Fruit fly (Drosophila melanogaster) whole organism, embryonic: Measurements from ENCODE around the gene Klp67A.
A peak's percentile ranks its signal among the peaks of the same experiment; 100 is the strongest.

Experiments
- Awh ChIP-seq: fragments of 200-800 bp; sonication (Bioruptor generic); IDR thresholded peaks from 2 replicates; pipeline ENCODE4, ENCODE4 v1.3.6; 2022; ENCODE audit warnings: missing biosample characterization, missing genetic modification characterization
- B-H2 ChIP-seq: fragments of 200-800 bp; sonication (Bioruptor generic); optimal IDR thresholded peaks from 2 replicates; lab custom pipeline; 2018; ENCODE audit warnings: missing biosample characterization, mild to moderate bottlenecking, missing genetic modification characterization
- Bteb2 ChIP-seq: fragments of 200-800 bp; sonication (Bioruptor generic); optimal IDR thresholded peaks from 2 replicates; lab custom pipeline; 2016; ENCODE audit warnings: missing biosample characterization, missing genetic modification characterization
- CG11093 ChIP-seq: fragments of 200-800 bp; sonication (Bioruptor generic); IDR thresholded peaks from 3 replicates; pipeline ENCODE4 v1.3.6; 2022; ENCODE audit warnings: missing biosample characterization, missing genetic modification characterization
- CG11696 ChIP-seq: fragments of 200-800 bp; sonication (Bioruptor generic); IDR thresholded peaks from 2 replicates; pipeline ENCODE4 v1.3.6; 2022; ENCODE audit warnings: missing biosample characterization, missing genetic modification characterization
- CG12299 ChIP-seq: fragments of 200-800 bp; sonication (Bioruptor generic); optimal IDR thresholded peaks from 2 replicates; lab custom pipeline; 2018; ENCODE audit warnings: missing biosample characterization, mild to moderate bottlenecking, missing genetic modification characterization
- CG15073 ChIP-seq: fragments of 200-800 bp; sonication (Bioruptor generic); optimal IDR thresholded peaks from 2 replicates; lab custom pipeline; 2016; ENCODE audit warnings: missing biosample characterization, missing genetic modification characterization
- CG1647 ChIP-seq: fragments of 200-800 bp; sonication (Bioruptor generic); optimal IDR thresholded peaks from 3 replicates; lab custom pipeline; 2016; ENCODE audit warnings: missing biosample characterization, missing genetic modification characterization
- CG3065 ChIP-seq: fragments of 200-800 bp; sonication (Bioruptor generic); optimal IDR thresholded peaks from 2 replicates; lab custom pipeline; 2016; ENCODE audit warnings: missing biosample characterization, missing genetic modification characterization
- CG32532 ChIP-seq: fragments of 200-800 bp; sonication (Bioruptor generic); IDR thresholded peaks from 2 replicates; pipeline ENCODE4 v1.3.6; 2022; ENCODE audit warnings: missing biosample characterization, missing genetic modification characterization
- CG5180 ChIP-seq: fragments of 200-800 bp; sonication (Bioruptor generic); optimal IDR thresholded peaks from 3 replicates; lab custom pipeline; 2017; ENCODE audit warnings: missing biosample characterization, missing genetic modification characterization, mild to moderate bottlenecking, moderate library complexity, missing genetic modification reagents
- CG8089 ChIP-seq: fragments of 200-800 bp; sonication (Bioruptor generic); optimal IDR thresholded peaks from 3 replicates; lab custom pipeline; 2016; ENCODE audit warnings: missing biosample characterization, missing genetic modification characterization
- CG8281 ChIP-seq: fragments of 200-800 bp; sonication (Bioruptor generic); optimal IDR thresholded peaks from 2 replicates; lab custom pipeline; 2018; ENCODE audit warnings: missing biosample characterization, mild to moderate bottlenecking, missing genetic modification characterization, moderate library complexity
- CG9876 ChIP-seq: fragments of 200-800 bp; sonication (Bioruptor generic); optimal IDR thresholded peaks from 2 replicates; lab custom pipeline; 2016; ENCODE audit warnings: missing biosample characterization, missing genetic modification characterization
- D ChIP-seq, 2 experiments: fragments of 200-800 bp in 1 of 2; fragments of >200 bp in 1 of 2; sonication (Bioruptor generic) in 1 of 2; optimal IDR thresholded peaks; 2 replicates in 1 of 2; 3 replicates in 1 of 2; lab custom pipeline; 2017; ENCODE audit warnings: mild to moderate bottlenecking in 1 of 2, missing biosample characterization in 1 of 2, missing genetic modification characterization in 1 of 2, missing genetic modification reagents in 1 of 2
- Drgx ChIP-seq: fragments of 200-800 bp; sonication (Bioruptor generic); IDR thresholded peaks from 2 replicates; pipeline ENCODE4 v1.3.6; 2022; ENCODE audit warnings: missing biosample characterization, missing genetic modification characterization
- ERR ChIP-seq: fragments of 200-800 bp; sonication (Bioruptor generic); optimal IDR thresholded peaks from 2 replicates; lab custom pipeline; 2016; ENCODE audit warnings: missing biosample characterization, missing genetic modification characterization
- Eip74EF ChIP-seq, 2 experiments: fragments of 200-800 bp in 1 of 2; fragments of >200 bp in 1 of 2; sonication (Bioruptor generic) in 1 of 2; optimal IDR thresholded peaks; 2 replicates each; lab custom pipeline; 2017 to 2019; ENCODE audit warnings: missing biosample characterization in 2 of 2, missing genetic modification characterization in 2 of 2, mild to moderate bottlenecking in 1 of 2, moderate library complexity in 1 of 2
- GATAe ChIP-seq: fragments of 200-800 bp; sonication (Bioruptor generic); conservative IDR thresholded peaks from 2 replicates; pipeline ENCODE4 v1.3.6; 2022; ENCODE audit warnings: missing biosample characterization, missing genetic modification characterization
- Gug ChIP-seq: fragments of 200-800 bp; sonication (Bioruptor generic); IDR thresholded peaks from 4 replicates; pipeline ENCODE4 v1.3.6; 2022; ENCODE audit warnings: missing biosample characterization, missing genetic modification characterization
- Hr51 ChIP-seq, 2 experiments: fragments of 200-800 bp; sonication (Bioruptor generic); optimal IDR thresholded peaks; 2 replicates in 1 of 2; 3 replicates in 1 of 2; lab custom pipeline; 2016 to 2018; ENCODE audit warnings: missing biosample characterization in 2 of 2, missing genetic modification characterization in 2 of 2, mild to moderate bottlenecking in 1 of 2, moderate library complexity in 1 of 2
- Lhr ChIP-seq: fragments of 200-800 bp; sonication (Bioruptor generic); optimal IDR thresholded peaks from 3 replicates; lab custom pipeline; 2017; ENCODE audit warnings: mild to moderate bottlenecking, missing biosample characterization, missing genetic modification reagents, missing genetic modification characterization
- Nf-YC ChIP-seq: fragments of 200-800 bp; optimal IDR thresholded peaks from 3 replicates; lab custom pipeline; 2019; ENCODE audit warnings: missing biosample characterization, mild to moderate bottlenecking, missing genetic modification characterization, moderate library complexity
- Poxn ChIP-seq: fragments of 200-800 bp; sonication (Bioruptor generic); IDR thresholded peaks from 2 replicates; pipeline ENCODE4 v1.3.6; 2022; ENCODE audit warnings: missing biosample characterization, missing genetic modification characterization
- Sry-δ ChIP-seq: fragments of 200-800 bp; sonication (Bioruptor generic); optimal IDR thresholded peaks from 2 replicates; lab custom pipeline; 2016; ENCODE audit warnings: missing biosample characterization, missing genetic modification characterization
- al ChIP-seq: fragments of 200-800 bp; sonication (Bioruptor generic); IDR thresholded peaks from 2 replicates; pipeline ENCODE4 v1.3.6; 2022; ENCODE audit warnings: missing biosample characterization, missing genetic modification characterization
- cg ChIP-seq: fragments of 200-800 bp; sonication (Bioruptor generic); optimal IDR thresholded peaks from 3 replicates; lab custom pipeline; 2019; ENCODE audit warnings: missing biosample characterization, mild to moderate bottlenecking, missing genetic modification characterization, moderate library complexity
- esg ChIP-seq: fragments of 200-800 bp; sonication (Bioruptor generic); conservative IDR thresholded peaks from 2 replicates; pipeline ENCODE4 v1.3.6; 2022; ENCODE audit warnings: missing biosample characterization, missing genetic modification characterization
- gce ChIP-seq: fragments of 200-800 bp; sonication (Bioruptor generic); IDR thresholded peaks from 3 replicates; pipeline ENCODE4 v1.3.6; 2022; ENCODE audit warnings: missing biosample characterization, missing genetic modification characterization
- gem ChIP-seq: fragments of 200-800 bp; sonication (Bioruptor generic); optimal IDR thresholded peaks from 2 replicates; lab custom pipeline; 2019; ENCODE audit warnings: missing biosample characterization, mild to moderate bottlenecking, missing genetic modification characterization, moderate library complexity
- grn ChIP-seq: fragments of 200-800 bp; sonication (Bioruptor generic); optimal IDR thresholded peaks from 3 replicates; lab custom pipeline; 2017; ENCODE audit warnings: missing biosample characterization, missing genetic modification characterization
- ind ChIP-seq: fragments of 200-800 bp; sonication (Bioruptor generic); optimal IDR thresholded peaks from 3 replicates; lab custom pipeline; 2016; ENCODE audit warnings: missing biosample characterization, missing genetic modification characterization
- jumu ChIP-seq: fragments of 200-800 bp; sonication (Bioruptor generic); optimal IDR thresholded peaks from 3 replicates; lab custom pipeline; 2016; ENCODE audit warnings: missing biosample characterization, missing genetic modification characterization
- mam ChIP-seq: fragments of 200-800 bp; sonication (Bioruptor generic); optimal IDR thresholded peaks from 3 replicates; lab custom pipeline; 2016; ENCODE audit warnings: missing biosample characterization, missing genetic modification characterization
- mirr ChIP-seq: fragments of 200-800 bp; sonication (Bioruptor generic); optimal IDR thresholded peaks from 3 replicates; lab custom pipeline; 2018; ENCODE audit warnings: missing biosample characterization, mild to moderate bottlenecking, missing genetic modification characterization
- mld ChIP-seq: fragments of 200-800 bp; sonication (Bioruptor generic); IDR thresholded peaks from 3 replicates; pipeline ENCODE4 v1.3.6; 2022; ENCODE audit warnings: missing biosample characterization, missing genetic modification characterization; ENCODE audit not compliant: partially characterized antibody
- nerfin-2 ChIP-seq: fragments of 200-800 bp; sonication (Bioruptor generic); IDR thresholded peaks from 2 replicates; pipeline ENCODE4 v1.3.6; 2022; ENCODE audit warnings: missing biosample characterization, missing genetic modification characterization; ENCODE audit not compliant: partially characterized antibody
- nom ChIP-seq: fragments of 200-800 bp; sonication (Bioruptor generic); optimal IDR thresholded peaks from 2 replicates; lab custom pipeline; 2017; ENCODE audit warnings: missing biosample characterization, missing genetic modification characterization, mild to moderate bottlenecking, moderate library complexity, missing genetic modification reagents
- sc ChIP-seq, 3 experiments: fragments of >200 bp in 2 of 3; fragments of 200-800 bp in 1 of 3; sonication (Bioruptor generic) in 1 of 3; optimal IDR thresholded peaks; 2 replicates in 2 of 3; 3 replicates in 1 of 3; lab custom pipeline; 2017; ENCODE audit warnings: mild to moderate bottlenecking in 1 of 3, missing biosample characterization in 1 of 3, missing genetic modification characterization in 1 of 3, missing genetic modification reagents in 1 of 3
- shn ChIP-seq: fragments of 200-800 bp; sonication (Bioruptor generic); optimal IDR thresholded peaks from 3 replicates; lab custom pipeline; 2016; ENCODE audit warnings: missing biosample characterization, missing genetic modification characterization
- sisA ChIP-seq: fragments of 200-800 bp; sonication (Bioruptor generic); IDR thresholded peaks from 2 replicates; pipeline ENCODE4 v1.3.6; 2022; ENCODE audit warnings: missing biosample characterization, missing genetic modification characterization
- sna ChIP-seq: fragments of 200-800 bp; sonication (Bioruptor generic); IDR thresholded peaks from 2 replicates; pipeline ENCODE4 v1.3.6; 2022; ENCODE audit warnings: missing biosample characterization, missing genetic modification characterization; ENCODE audit not compliant: partially characterized antibody
- so ChIP-seq: fragments of 200-800 bp; sonication (Bioruptor generic); IDR thresholded peaks from 3 replicates; pipeline ENCODE4 v1.3.6; 2022; ENCODE audit warnings: missing biosample characterization, missing genetic modification characterization
- stwl ChIP-seq: fragments of 200-800 bp; sonication (Bioruptor generic); optimal IDR thresholded peaks from 3 replicates; lab custom pipeline; 2018; ENCODE audit warnings: missing biosample characterization, mild to moderate bottlenecking, missing genetic modification characterization, moderate library complexity
- tll ChIP-seq, 2 experiments: fragments of 200-800 bp in 1 of 2; fragments of >200 bp in 1 of 2; sonication (Bioruptor generic) in 1 of 2; optimal IDR thresholded peaks; 2 replicates each; lab custom pipeline; 2017 to 2019; ENCODE audit warnings: missing biosample characterization in 2 of 2, missing genetic modification characterization in 2 of 2, mild to moderate bottlenecking in 1 of 2, moderate library complexity in 1 of 2
- trh ChIP-seq: fragments of 200-800 bp; sonication (Bioruptor generic); optimal IDR thresholded peaks from 2 replicates; lab custom pipeline; 2016; ENCODE audit warnings: missing biosample characterization, missing genetic modification characterization
- wek ChIP-seq: fragments of 200-800 bp; sonication (Bioruptor generic); optimal IDR thresholded peaks from 3 replicates; lab custom pipeline; 2018; ENCODE audit warnings: missing biosample characterization, mild to moderate bottlenecking, missing genetic modification characterization, moderate library complexity

Klp67A gene

dm6 chr3L:9383345-9384075 lies 16.7 kb upstream of the Klp67A start, which contains the start of gene Hsp27 (continued):
- TF ChIP-seq Drgx (GFP tag; lab: Robert Waterston, UW): peak; percentile 100
- TF ChIP-seq CG32532 (GFP tag; lab: Robert Waterston, UW): peak; percentile 99
- TF ChIP-seq nerfin-2 (GFP tag; lab: Robert Waterston, UW): peak; percentile 48; the same call in 1 of the 2 replicates
- peak; percentile 96 for TF ChIP-seq trh (GFP tag; lab: Kevin White, UChicago)
- TF ChIP-seq Hr51 (GFP tag; optimal IDR thresholded peaks at IDR 0.05; lab: Kevin White, UChicago): peak; percentile 91 to 97
- peak; percentile 81 for TF ChIP-seq mirr
- peak; percentile 75 for TF ChIP-seq B-H2
- TF ChIP-seq esg (GFP tag; lab: Robert Waterston, UW): peak; percentile 95

DNA sequence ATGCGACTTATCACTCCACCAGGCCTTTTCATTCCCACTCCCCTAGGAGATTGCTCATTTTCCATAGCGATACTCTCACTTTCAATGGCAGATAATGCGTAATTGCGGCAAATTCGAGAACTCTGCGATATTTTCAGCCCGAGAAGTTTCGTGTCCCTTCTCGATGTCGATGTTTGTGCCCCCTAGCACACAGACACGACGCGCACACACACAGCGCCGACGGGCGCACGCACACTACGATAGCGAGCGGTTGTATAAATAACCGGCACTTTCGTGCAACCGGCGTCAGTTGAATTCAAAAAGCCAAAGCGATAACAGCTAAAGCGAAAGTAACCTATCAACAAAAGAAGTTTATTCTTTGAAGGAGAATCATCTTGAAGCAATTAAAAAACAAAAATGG lies 14.8 kb upstream of the Klp67A start, which contains the start of gene Hsp23:
TSS of gene Hsp23 (plus strand) at position 281 of the 400 bp plus-strand sequence.
- no peak for TF ChIP-seq Eip74EF (GFP tag; optimal IDR thresholded peaks at IDR 0.05; lab: Kevin White, UChicago)
- TF ChIP-seq shn (GFP tag; lab: Kevin White, UChicago): no peak
- TF ChIP-seq CG1647 (GFP tag; lab: Kevin White, UChicago): no peak
- no peak for TF ChIP-seq CG11093 (GFP tag; lab: Robert Waterston, UW)
- TF ChIP-seq ERR (GFP tag; lab: Kevin White, UChicago): no peak
- TF ChIP-seq Poxn (GFP tag; lab: Robert Waterston, UW): no peak
- no peak for TF ChIP-seq mam (GFP tag; lab: Kevin White, UChicago)
- TF ChIP-seq sisA (GFP tag; lab: Robert Waterston, UW): no peak
- TF ChIP-seq sc (optimal IDR thresholded peaks at IDR 0.05; lab: Kevin White, UChicago): no peak
- no peak for TF ChIP-seq sc (GFP tag; optimal IDR thresholded peaks at IDR 0.05; lab: Kevin White, UChicago)
- no peak; the same call in 2 of the 3 replicates for TF ChIP-seq so (GFP tag; lab: Robert Waterston, UW)
- no peak for TF ChIP-seq tll (GFP tag; optimal IDR thresholded peaks at IDR 0.05; lab: Kevin White, UChicago)
- TF ChIP-seq gem (tag; lab: Kevin White, UChicago): no peak
- peak; percentile 42 for TF ChIP-seq nom (GFP tag; lab: Kevin White, UChicago)
- peak; percentile 5 for TF ChIP-seq wek (GFP tag; lab: Kevin White, UChicago)
- TF ChIP-seq al (GFP tag; lab: Robert Waterston, UW): no peak
- no peak for TF ChIP-seq stwl
- no peak for TF ChIP-seq grn (GFP tag; lab: Kevin White, UChicago)
- no peak for TF ChIP-seq CG12299
- no peak for TF ChIP-seq CG8281 (tag; lab: Kevin White, UChicago)
- no peak for TF ChIP-seq CG8089 (GFP tag; lab: Kevin White, UChicago)
- TF ChIP-seq D (optimal IDR thresholded peaks at IDR 0.05; lab: Kevin White, UChicago): no peak
- TF ChIP-seq D (GFP tag; optimal IDR thresholded peaks at IDR 0.05; lab: Kevin White, UChicago): no peak
- TF ChIP-seq ind (GFP tag; lab: Kevin White, UChicago): no peak
- TF ChIP-seq Lhr (GFP tag; lab: Kevin White, UChicago): no peak
- no peak for TF ChIP-seq Gug
- TF ChIP-seq CG11696 (GFP tag; lab: Robert Waterston, UW): no peak
- TF ChIP-seq jumu: no peak
- TF ChIP-seq Awh (GFP tag; lab: Robert Waterston, UW): no peak
- TF ChIP-seq gce (GFP tag; lab: Robert Waterston, UW): no peak
- peak; percentile 6 for TF ChIP-seq Nf-YC (tag; lab: Kevin White, UChicago)
- no peak for TF ChIP-seq CG3065 (GFP tag; lab: Kevin White, UChicago)
- TF ChIP-seq mld (GFP tag; lab: Robert Waterston, UW): 0 out of 3 replicates have a peak, but pooled peaks have one; percentile 15
- no peak for TF ChIP-seq CG5180 (GFP tag; lab: Kevin White, UChicago)
- TF ChIP-seq cg (GFP tag; lab: Kevin White, UChicago): peak; percentile 84
- no peak for TF ChIP-seq Bteb2 (GFP tag; lab: Kevin White, UChicago)
- TF ChIP-seq GATAe (GFP tag; lab: Robert Waterston, UW): no peak
- TF ChIP-seq CG15073: no peak
- no peak for TF ChIP-seq CG9876
- peak; percentile 38; the same call in 1 of the 2 replicates for TF ChIP-seq sna (GFP tag; lab: Robert Waterston, UW)
- no peak for TF ChIP-seq Sry-δ (GFP tag; lab: Kevin White, UChicago)
